Fruit fly (Drosophila melanogaster): ENCODE measurements around the gene rst.

The rst gene

dm6 chrX:3012042-3012441 is 38.4 kb upstream of the rst start:
- no peak for TF ChIP-seq Crg-1 (GFP tag; optimal IDR thresholded peaks at IDR 0.05)
- no peak for TF ChIP-seq tj (GFP tag; optimal IDR thresholded peaks at IDR 0.05)
- no peak for TF ChIP-seq kay (GFP tag; ENCODE audit: borderline replicate concordance)

dm6 chrX:3009986-3010385 is 36.4 kb upstream of the rst start:
- TF ChIP-seq kay (GFP tag; ENCODE audit: borderline replicate concordance) (no peak), CG14711 (tag; optimal IDR thresholded peaks at IDR 0.05) (no peak), CG33017 (tag; optimal IDR thresholded peaks at IDR 0.05) (no peak), CG1620 (GFP tag; optimal IDR thresholded peaks at IDR 0.05) (no peak), Mnt (GFP tag; optimal IDR thresholded peaks at IDR 0.05) (no peak), CG11617 (GFP tag; optimal IDR thresholded peaks at IDR 0.05) (no peak), CG7045 (GFP tag; optimal IDR thresholded peaks at IDR 0.05) (no peak)

- TF ChIP-seq kay (GFP tag; ENCODE audit: borderline replicate concordance) (no peak), bab1 (GFP tag; optimal IDR thresholded peaks at IDR 0.05) (no peak), Mnt (GFP tag; optimal IDR thresholded peaks at IDR 0.05) (no peak), Clk (GFP tag; optimal IDR thresholded peaks at IDR 0.05) (no peak), CG5204 (GFP tag; optimal IDR thresholded peaks at IDR 0.05) (no peak), cnc (optimal IDR thresholded peaks at IDR 0.05) (no peak), CG12768 (GFP tag; optimal IDR thresholded peaks at IDR 0.05) (no peak)
Measured at dm6 chrX:3007770-3008169, 34.1 kb upstream of the rst start.

- TF ChIP-seq kay (GFP tag; ENCODE audit: borderline replicate concordance) (no peak), Hr96 (GFP tag; optimal IDR thresholded peaks at IDR 0.05) (no peak), CG5204 (GFP tag; optimal IDR thresholded peaks at IDR 0.05) (no peak), pad (GFP tag; optimal IDR thresholded peaks at IDR 0.05) (no peak), CG11617 (GFP tag; optimal IDR thresholded peaks at IDR 0.05) (no peak)
Measured at dm6 chrX:3005759-3006158, 32.1 kb upstream of the rst start.

- TF ChIP-seq pad (GFP tag; optimal IDR thresholded peaks at IDR 0.05) (no peak), Crg-1 (GFP tag; optimal IDR thresholded peaks at IDR 0.05) (no peak), tj (GFP tag; optimal IDR thresholded peaks at IDR 0.05) (no peak), CG1620 (GFP tag; optimal IDR thresholded peaks at IDR 0.05) (no peak), toe (GFP tag; optimal IDR thresholded peaks at IDR 0.05) (no peak), bab1 (GFP tag; optimal IDR thresholded peaks at IDR 0.05) (no peak), CG33017 (tag; optimal IDR thresholded peaks at IDR 0.05) (no peak), CG11617 (GFP tag; optimal IDR thresholded peaks at IDR 0.05) (no peak), CG12768 (GFP tag; optimal IDR thresholded peaks at IDR 0.05) (no peak), Clk (GFP tag; optimal IDR thresholded peaks at IDR 0.05) (no peak)
Measured at dm6 chrX:3002148-3002547, 28.5 kb upstream of the rst start.

dm6 chrX:2993098-2993773 is 19.6 kb upstream of the rst start:
- no peak for TF ChIP-seq ovo (GFP tag; optimal IDR thresholded peaks at IDR 0.05)
- no peak for TF ChIP-seq cic (GFP tag; optimal IDR thresholded peaks at IDR 0.05)
- no peak for TF ChIP-seq CG7101 (tag; optimal IDR thresholded peaks at IDR 0.05)
- no peak for TF ChIP-seq toe (GFP tag; optimal IDR thresholded peaks at IDR 0.05)
- TF ChIP-seq CG14711 (tag; optimal IDR thresholded peaks at IDR 0.05) = no peak
- TF ChIP-seq CG11617 (GFP tag; optimal IDR thresholded peaks at IDR 0.05) = no peak
- TF ChIP-seq CG1620 (GFP tag; optimal IDR thresholded peaks at IDR 0.05) = no peak
- TF ChIP-seq CG7045 (GFP tag; optimal IDR thresholded peaks at IDR 0.05) = no peak
- no peak for TF ChIP-seq tj (GFP tag; optimal IDR thresholded peaks at IDR 0.05)
- no peak for TF ChIP-seq CG33017 (tag; optimal IDR thresholded peaks at IDR 0.05)
- no peak for TF ChIP-seq cnc (optimal IDR thresholded peaks at IDR 0.05)
- no peak for TF ChIP-seq Hr96 (GFP tag; optimal IDR thresholded peaks at IDR 0.05)
- no peak for TF ChIP-seq CG12768 (GFP tag; optimal IDR thresholded peaks at IDR 0.05)
- TF ChIP-seq CG5204 (GFP tag; optimal IDR thresholded peaks at IDR 0.05) = no peak
- TF ChIP-seq bab1 (GFP tag; optimal IDR thresholded peaks at IDR 0.05) = no peak
- TF ChIP-seq Clk (GFP tag; optimal IDR thresholded peaks at IDR 0.05) = no peak

dm6 chrX:2990952-2991351 is 17.3 kb upstream of the rst start:
- TF ChIP-seq Crg-1 (GFP tag; optimal IDR thresholded peaks at IDR 0.05) (no peak), CG1620 (GFP tag; optimal IDR thresholded peaks at IDR 0.05) (no peak), ovo (GFP tag; optimal IDR thresholded peaks at IDR 0.05) (no peak), Hr96 (GFP tag; optimal IDR thresholded peaks at IDR 0.05) (no peak), Clk (GFP tag; optimal IDR thresholded peaks at IDR 0.05) (no peak), Mnt (GFP tag; optimal IDR thresholded peaks at IDR 0.05) (no peak), CG14711 (tag; optimal IDR thresholded peaks at IDR 0.05) (no peak), CG7045 (GFP tag; optimal IDR thresholded peaks at IDR 0.05) (no peak), cic (GFP tag; optimal IDR thresholded peaks at IDR 0.05) (no peak), pad (GFP tag; optimal IDR thresholded peaks at IDR 0.05) (no peak), kay (GFP tag; ENCODE audit: borderline replicate concordance) (no peak), bab1 (GFP tag; optimal IDR thresholded peaks at IDR 0.05) (no peak)

- TF ChIP-seq Clk (GFP tag; optimal IDR thresholded peaks at IDR 0.05) (no peak), CG33017 (tag; optimal IDR thresholded peaks at IDR 0.05) (no peak), CG14711 (tag; optimal IDR thresholded peaks at IDR 0.05) (no peak)
Measured at dm6 chrX:2989332-2989731, 15.7 kb upstream of the rst start.
